Worm (Caenorhabditis elegans) whole organism, L1 larva: ENCODE measurements around the gene Y6E2A.4.
"Not testable (repeated sequence)": the region's sequence is repeated elsewhere in the genome, so short reads cannot be mapped to it uniquely, and the experiment has no call there.

Source experiments
- C16A3.4 ChIP-seq: fragments of 150-350 bp; optimal IDR thresholded peaks from 2 replicates; lab custom pipeline; 2014; ENCODE audit warnings: missing biosample characterization, missing genetic modification characterization
- C34B4.2 ChIP-seq: sonication (generic microtip); optimal IDR thresholded peaks from 2 replicates; lab custom pipeline; 2017; ENCODE audit warnings: mild to moderate bottlenecking, missing genetic modification characterization, missing compliant biosample characterization
- F16B12.6 ChIP-seq: fragments of 150-350 bp; optimal IDR thresholded peaks from 2 replicates; lab custom pipeline; 2014; ENCODE audit warnings: missing biosample characterization, missing genetic modification characterization
- Y116A8C.19 ChIP-seq: sonication (generic microtip); optimal IDR thresholded peaks from 2 replicates; lab custom pipeline; 2016; ENCODE audit warnings: missing compliant biosample characterization, missing genetic modification characterization, borderline replicate concordance
- aha-1 ChIP-seq: fragments of 150-350 bp; optimal IDR thresholded peaks from 2 replicates; lab custom pipeline; 2014; ENCODE audit warnings: missing biosample characterization, missing genetic modification characterization
- aly-2 ChIP-seq: fragments of 150-350 bp; optimal IDR thresholded peaks from 2 replicates; lab custom pipeline; 2014; ENCODE audit warnings: missing biosample characterization, missing genetic modification characterization
- blmp-1 ChIP-seq: fragments of 150-350 bp; optimal IDR thresholded peaks from 2 replicates; lab custom pipeline; 2014; ENCODE audit warnings: missing biosample characterization, missing genetic modification characterization
- ceh-8 ChIP-seq: fragments of 200-800 bp; sonication (Bioruptor generic); optimal IDR thresholded peaks from 2 replicates; lab custom pipeline; 2018; ENCODE audit warnings: mild to moderate bottlenecking, missing genetic modification characterization, moderate library complexity, missing compliant biosample characterization
- efl-1 ChIP-seq, 4 experiments: fragments of 150-350 bp; optimal IDR thresholded peaks in 3 of 4; peaks in 1 of 4; 1 replicate in 1 of 4; 2 replicates in 3 of 4; lab custom pipeline; 2014; ENCODE audit warnings: missing biosample characterization in 2 of 4, missing genetic modification characterization in 2 of 4, missing genetic modification reagents in 2 of 4
- efl-3 ChIP-seq: fragments of 200-800 bp; sonication (Bioruptor generic); optimal IDR thresholded peaks from 2 replicates; lab custom pipeline; 2018; ENCODE audit warnings: mild to moderate bottlenecking, missing genetic modification characterization, missing compliant biosample characterization
- egl-13 ChIP-seq: sonication (generic microtip); optimal IDR thresholded peaks from 2 replicates; lab custom pipeline; 2016; ENCODE audit warnings: missing genotype, missing genetic modification reagents, missing genetic modification characterization, missing compliant biosample characterization
- elt-2 ChIP-seq: sonication (generic microtip); optimal IDR thresholded peaks from 2 replicates; lab custom pipeline; 2016; ENCODE audit warnings: missing genetic modification characterization, mild to moderate bottlenecking, inconsistent platforms, missing compliant biosample characterization, missing genetic modification reagents
- ets-5 ChIP-seq: fragments of 200-800 bp; sonication (Bioruptor generic); IDR thresholded peaks from 2 replicates; pipeline ENCODE4 v1.3.6; 2022; ENCODE audit warnings: missing genetic modification characterization, missing compliant biosample characterization
- isw-1 ChIP-seq: fragments of 200-800 bp; sonication (Bioruptor generic); IDR thresholded peaks from 2 replicates; pipeline ENCODE4 v1.3.6; 2022; ENCODE audit warnings: missing genetic modification characterization, missing compliant biosample characterization
- lin-13 ChIP-seq: fragments of 150-350 bp; optimal IDR thresholded peaks from 2 replicates; lab custom pipeline; 2014; ENCODE audit warnings: missing biosample characterization, missing genetic modification reagents, missing genetic modification characterization
- lin-15B ChIP-seq: fragments of 150-350 bp; sonication (generic microtip); optimal IDR thresholded peaks from 3 replicates; lab custom pipeline; 2014; ENCODE audit warnings: missing biosample characterization, missing genetic modification characterization
- lir-3 ChIP-seq: sonication (generic microtip); optimal IDR thresholded peaks from 2 replicates; lab custom pipeline; 2016; ENCODE audit warnings: mild to moderate bottlenecking, missing genetic modification characterization, moderate library complexity, missing compliant biosample characterization; ENCODE audit not compliant: poor library complexity
- mab-9 ChIP-seq: fragments of 200-800 bp; sonication (Bioruptor generic); IDR thresholded peaks from 2 replicates; pipeline ENCODE4 v1.3.6; 2022; ENCODE audit warnings: missing genetic modification reagents, missing genetic modification characterization, missing compliant biosample characterization
- mef-2 ChIP-seq: fragments of 150-350 bp; optimal IDR thresholded peaks from 2 replicates; lab custom pipeline; 2014; ENCODE audit warnings: missing biosample characterization, missing genetic modification characterization
- mep-1 ChIP-seq: fragments of 150-350 bp; optimal IDR thresholded peaks from 2 replicates; lab custom pipeline; 2014; ENCODE audit warnings: missing biosample characterization, missing genetic modification characterization
- nhr-11 ChIP-seq: fragments of 150-350 bp; optimal IDR thresholded peaks from 2 replicates; lab custom pipeline; 2014; ENCODE audit warnings: missing biosample characterization, missing genetic modification characterization
- nhr-12 ChIP-seq: sonication (generic microtip); optimal IDR thresholded peaks from 2 replicates; lab custom pipeline; 2017; ENCODE audit warnings: missing biosample characterization, missing genetic modification characterization
- nhr-77 ChIP-seq: fragments of 150-350 bp; optimal IDR thresholded peaks from 2 replicates; lab custom pipeline; 2014; ENCODE audit warnings: missing biosample characterization, missing genetic modification characterization
- nhr-84 ChIP-seq: sonication (generic microtip); optimal IDR thresholded peaks from 2 replicates; lab custom pipeline; 2017; ENCODE audit warnings: missing biosample characterization, missing genetic modification characterization
- pag-3 ChIP-seq: sonication (generic microtip); optimal IDR thresholded peaks from 2 replicates; lab custom pipeline; 2017; ENCODE audit warnings: missing genetic modification characterization, mild to moderate bottlenecking, missing compliant biosample characterization, antibody characterized with exemption, borderline replicate concordance; ENCODE audit not compliant: insufficient read depth
- rnt-1 ChIP-seq: sonication (generic microtip); optimal IDR thresholded peaks from 2 replicates; lab custom pipeline; 2016; ENCODE audit warnings: mild to moderate bottlenecking, missing genetic modification characterization, moderate library complexity, missing compliant biosample characterization
- sox-4 ChIP-seq: sonication (generic microtip); optimal IDR thresholded peaks from 2 replicates; lab custom pipeline; 2016; ENCODE audit warnings: missing genetic modification characterization, missing compliant biosample characterization
- tbx-2 ChIP-seq: sonication (generic microtip); optimal IDR thresholded peaks from 2 replicates; lab custom pipeline; 2016; ENCODE audit warnings: missing genetic modification characterization, missing compliant biosample characterization
- tlp-1 ChIP-seq: fragments of 150-350 bp; optimal IDR thresholded peaks from 2 replicates; lab custom pipeline; 2014; ENCODE audit warnings: missing biosample characterization, missing genetic modification characterization
- unc-130 ChIP-seq: fragments of 150-350 bp; optimal IDR thresholded peaks from 2 replicates; lab custom pipeline; 2017; ENCODE audit warnings: missing biosample characterization, missing genetic modification characterization, inconsistent platforms
- unc-62 ChIP-seq: fragments of 150-350 bp; optimal IDR thresholded peaks from 2 replicates; lab custom pipeline; 2014; ENCODE audit warnings: missing biosample characterization, missing genetic modification reagents, missing genetic modification characterization
- ztf-4 ChIP-seq: fragments of 150-350 bp; optimal IDR thresholded peaks from 2 replicates; lab custom pipeline; 2014; ENCODE audit warnings: missing biosample characterization, missing genetic modification characterization

The Y6E2A.4 gene

DNA sequence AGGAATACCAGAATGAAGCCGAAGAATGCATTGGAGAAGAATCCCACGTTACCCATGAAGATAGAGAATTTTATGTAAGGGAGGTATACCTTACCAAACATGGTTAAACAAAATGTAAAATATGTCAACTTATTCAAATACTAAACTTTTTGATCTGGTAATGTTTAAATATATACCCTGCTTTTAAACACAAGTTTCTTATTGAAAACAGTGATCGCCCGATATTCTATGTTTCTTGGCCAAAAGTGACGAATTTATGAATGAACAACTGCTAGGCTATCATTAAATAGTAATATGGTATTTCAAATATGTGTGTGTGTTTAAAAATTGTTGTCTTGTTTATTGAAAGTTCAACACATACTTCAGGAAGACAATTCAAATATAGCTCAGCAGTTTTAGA lies 31.8 kb upstream of the Y6E2A.4 start, which contains the start of gene T23D5.8:
T23D5.8 (minus strand) TSS at position 101 of the 400 bp plus-strand sequence.
- TF ChIP-seq mab-9 (GFP tag; lab: Robert Waterston, UW); ztf-4 (tag; lab: Kevin White, UChicago); unc-62 (GFP tag; lab: Kevin White, UChicago): not testable (repeated sequence)

- not testable (repeated sequence) for TF ChIP-seq lin-15B (tag; lab: Kevin White, UChicago); nhr-77 (tag; lab: Kevin White, UChicago); isw-1 (GFP tag; lab: Robert Waterston, UW)
- TF ChIP-seq, all 84 proteins: peak for 0; not testable (repeated sequence) for 84
Observed at ce11 chrV:15744366-15744765, 27.8 kb upstream of the Y6E2A.4 start, which contains the start of gene str-19. Gene str-19 (minus strand): TSS chrV:15744466.

- TF ChIP-seq lir-3 (tag; lab: Kevin White, UChicago) (no peak), lin-15B (tag; lab: Kevin White, UChicago) (no peak), efl-1 (optimal IDR thresholded peaks at IDR 0.05; lab: Kevin White, UChicago) (no peak), efl-1 (GFP tag; optimal IDR thresholded peaks at IDR 0.05 in 1 of 2; lab: Kevin White, UChicago) (no peak), blmp-1 (tag; lab: Kevin White, UChicago) (no peak), sox-4 (tag; lab: Kevin White, UChicago) (no peak), Y116A8C.19 (tag; lab: Kevin White, UChicago) (no peak), unc-62 (GFP tag; lab: Kevin White, UChicago) (no peak), ceh-8 (GFP tag; lab: Kevin White, UChicago) (no peak), nhr-77 (tag; lab: Kevin White, UChicago) (no peak), ztf-4 (tag; lab: Kevin White, UChicago) (no peak), egl-13 (tag; lab: Kevin White, UChicago) (no peak), aly-2 (tag; lab: Kevin White, UChicago) (no peak), efl-3 (GFP tag; lab: Kevin White, UChicago) (no peak), nhr-12 (tag; lab: Kevin White, UChicago) (no peak), tbx-2 (tag; lab: Kevin White, UChicago) (no peak), F16B12.6 (tag; lab: Kevin White, UChicago) (no peak), aha-1 (no peak), C34B4.2 (no peak)
Observed at ce11 chrV:15741851-15742250, 25.3 kb upstream of the Y6E2A.4 start, which contains the start of gene str-18. Gene str-18 (minus strand): TSS chrV:15741951.

DNA sequence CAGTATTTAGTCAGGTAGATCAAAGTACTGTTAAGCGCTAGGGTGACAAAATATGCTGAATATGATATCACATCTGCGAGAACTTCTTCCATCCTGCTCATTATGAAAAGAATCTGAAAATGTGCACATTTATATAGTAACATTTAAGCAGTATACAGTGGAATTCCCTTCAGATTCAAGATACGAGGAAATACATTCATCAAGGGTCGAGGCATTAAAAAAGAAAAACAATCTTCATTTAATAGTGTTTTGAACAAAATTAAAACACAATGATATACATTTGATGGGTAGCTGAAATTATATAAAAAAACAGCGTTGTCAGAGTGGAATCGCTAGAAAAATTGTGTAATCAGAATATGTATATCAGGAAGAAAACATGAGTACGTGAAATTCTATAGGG lies 19.1 kb upstream of the Y6E2A.4 start, which contains the start of gene str-27:
str-27 (minus strand) TSS at position 101 of the 400 bp plus-strand sequence.
- TF ChIP-seq mef-2 (tag; lab: Kevin White, UChicago) (no peak), unc-130 (tag; lab: Kevin White, UChicago) (no peak), pag-3 (tag; lab: Kevin White, UChicago) (no peak), ceh-8 (GFP tag; lab: Kevin White, UChicago) (no peak), unc-62 (GFP tag; lab: Kevin White, UChicago) (no peak), nhr-11 (no peak), lir-3 (tag; lab: Kevin White, UChicago) (no peak), elt-2 (tag; lab: Kevin White, UChicago) (no peak), mep-1 (tag; lab: Kevin White, UChicago) (no peak), Y116A8C.19 (tag; lab: Kevin White, UChicago) (no peak), tlp-1 (tag; lab: Kevin White, UChicago) (no peak), efl-1 (optimal IDR thresholded peaks at IDR 0.05; lab: Kevin White, UChicago) (no peak), efl-1 (GFP tag; optimal IDR thresholded peaks at IDR 0.05 in 1 of 2; lab: Kevin White, UChicago) (no peak), nhr-84 (tag; lab: Kevin White, UChicago) (no peak), ets-5 (GFP tag; lab: Robert Waterston, UW) (no peak), rnt-1 (tag; lab: Kevin White, UChicago) (no peak), C16A3.4 (tag; lab: Kevin White, UChicago) (no peak), lin-13 (no peak)
